Fruit fly (Drosophila melanogaster) Kc167 (cell line): ENCODE measurements around the gene for.

Experiments used
- Myc ChIP-seq: fragments of >200 bp; optimal IDR thresholded peaks from 2 replicates; lab custom pipeline; 2017; ENCODE audit warnings: missing external identifiers
- h ChIP-seq: fragments of >200 bp; optimal IDR thresholded peaks from 3 replicates; lab custom pipeline; 2018; ENCODE audit warnings: missing external identifiers
- psq ChIP-seq: fragments of >200 bp; optimal IDR thresholded peaks from 2 replicates; lab custom pipeline; 2017; ENCODE audit warnings: missing external identifiers

DNA sequence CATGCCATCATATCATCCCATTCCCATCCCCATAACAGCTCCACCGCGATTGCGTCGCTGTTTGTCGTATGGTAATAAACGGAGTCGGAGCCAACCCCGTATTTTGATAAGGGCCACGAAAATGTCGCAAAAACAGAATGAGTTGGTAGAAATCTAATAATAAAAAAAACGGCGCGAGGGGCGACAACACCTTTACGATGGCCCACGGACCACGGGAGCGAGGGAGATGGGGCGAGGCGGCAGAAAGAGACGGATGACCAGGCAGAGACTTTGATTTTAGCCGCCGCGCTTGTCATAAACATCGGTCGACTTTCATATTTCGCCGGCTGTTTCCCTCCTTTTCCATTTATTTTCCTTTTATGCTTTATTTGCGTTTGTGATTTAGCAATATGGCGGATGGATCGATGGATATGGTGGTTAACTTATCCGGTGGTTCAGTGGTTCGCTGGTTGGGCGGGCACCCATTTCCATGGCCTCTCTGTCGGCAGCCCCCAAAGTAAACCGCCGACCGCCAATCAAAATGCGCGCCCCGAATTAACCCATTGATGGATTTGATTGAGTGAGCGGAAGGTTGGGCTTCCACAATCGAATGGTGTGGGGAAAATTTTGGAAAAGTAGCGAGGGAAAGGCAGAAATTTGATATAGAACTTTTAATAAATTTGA is 44.9 kb downstream of the for start:
- TF ChIP-seq h (lab: Kevin White, UChicago) (no peak), psq (no peak), Myc (lab: Kevin White, UChicago) (no peak)
